Worm (Caenorhabditis elegans) whole organism, L1 larva: Measurements from ENCODE around the gene fbxa-127.

Source experiments
- aly-2 ChIP-seq: fragments of 150-350 bp; optimal IDR thresholded peaks from 2 replicates; lab custom pipeline; 2014; ENCODE audit warnings: missing biosample characterization, missing genetic modification characterization
- fkh-10 ChIP-seq: sonication (generic microtip); optimal IDR thresholded peaks from 2 replicates; lab custom pipeline; 2017; ENCODE audit warnings: missing biosample characterization, missing genetic modification reagents, missing genetic modification characterization
- irx-1 ChIP-seq: sonication (generic microtip); optimal IDR thresholded peaks from 2 replicates; lab custom pipeline; 2016; ENCODE audit warnings: missing genetic modification characterization, missing compliant biosample characterization
- lin-13 ChIP-seq: fragments of 150-350 bp; optimal IDR thresholded peaks from 2 replicates; lab custom pipeline; 2014; ENCODE audit warnings: missing biosample characterization, missing genetic modification reagents, missing genetic modification characterization
- nhr-12 ChIP-seq: sonication (generic microtip); optimal IDR thresholded peaks from 2 replicates; lab custom pipeline; 2017; ENCODE audit warnings: missing biosample characterization, missing genetic modification characterization
- unc-98 ChIP-seq: fragments of 200-800 bp; sonication (Bioruptor generic); IDR thresholded peaks from 2 replicates; pipeline ENCODE4 v1.3.6; 2022; ENCODE audit warnings: missing genetic modification characterization, missing compliant biosample characterization
- zag-1 ChIP-seq: fragments of 150-350 bp; optimal IDR thresholded peaks from 2 replicates; lab custom pipeline; 2014; ENCODE audit warnings: missing biosample characterization, missing genetic modification characterization

DNA sequence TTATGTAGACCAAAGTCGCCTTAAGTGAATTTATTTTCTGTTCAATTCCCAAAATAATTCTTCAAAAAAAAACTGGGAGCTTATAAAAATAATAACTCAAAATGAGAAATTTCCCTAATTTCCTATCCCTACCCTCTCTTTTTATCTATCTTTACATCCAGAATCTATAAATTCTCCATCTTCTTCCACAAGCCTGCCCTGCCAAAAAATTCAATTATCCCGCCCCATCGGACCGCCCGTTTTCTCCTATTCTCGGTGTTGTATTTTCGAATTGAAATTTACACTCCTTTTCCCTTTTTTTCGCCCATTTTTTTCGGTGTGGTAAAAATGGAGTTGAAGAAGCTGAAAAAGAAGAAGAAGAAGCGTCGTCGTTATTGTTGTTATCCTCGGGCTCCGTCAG is 20.9 kb downstream of the fbxa-127 start:
- TF ChIP-seq nhr-12 = no peak
- no peak for TF ChIP-seq zag-1 (tag; lab: Kevin White, UChicago)
- no peak for TF ChIP-seq irx-1
- TF ChIP-seq fkh-10 (GFP tag; lab: Kevin White, UChicago) = no peak
- TF ChIP-seq aly-2 (tag; lab: Kevin White, UChicago) = no peak
- TF ChIP-seq lin-13 = no peak
- TF ChIP-seq unc-98 (GFP tag; lab: Robert Waterston, UW) = no peak
